Worm (Caenorhabditis elegans): ENCODE data around the gene irld-11.

ce11 chrV:1607790-1608189, 47.2 kb upstream of the irld-11 start, which contains the start of gene nhr-178:
- no peak for TF ChIP-seq nhr-237 (tag; optimal IDR thresholded peaks at IDR 0.05)
- TF ChIP-seq nhr-48 (tag; optimal IDR thresholded peaks at IDR 0.05), result peak; percentile 59
